Worm (Caenorhabditis elegans) whole organism, young adult: ENCODE data around the gene best-20.

Source experiments
- B0019.2 ChIP-seq: fragments of 200-800 bp; sonication (Bioruptor generic); conservative IDR thresholded peaks from 2 replicates; pipeline ENCODE4 v1.3.6; 2022; ENCODE audit warnings: missing genetic modification reagents, missing genetic modification characterization, missing compliant biosample characterization
- B0035.1 ChIP-seq: sonication (generic microtip); optimal IDR thresholded peaks from 2 replicates; lab custom pipeline; 2016; ENCODE audit warnings: missing genetic modification characterization, mild to moderate bottlenecking, missing compliant biosample characterization, missing genotype, missing genetic modification reagents
- C17E4.6 ChIP-seq: fragments of 200-800 bp; sonication (Bioruptor generic); IDR thresholded peaks from 2 replicates; pipeline ENCODE4 v1.3.6; 2022; ENCODE audit warnings: missing genetic modification reagents, missing genetic modification characterization, missing compliant biosample characterization
- D2030.7 ChIP-seq: fragments of 200-800 bp; sonication (Bioruptor generic); IDR thresholded peaks from 2 replicates; pipeline ENCODE4 v1.3.6; 2022; ENCODE audit warnings: missing genetic modification reagents, missing genetic modification characterization, missing compliant biosample characterization
- F10E7.11 ChIP-seq: sonication (generic microtip); optimal IDR thresholded peaks from 2 replicates; lab custom pipeline; 2017; ENCODE audit warnings: mild to moderate bottlenecking, missing genetic modification characterization, moderate library complexity, missing compliant biosample characterization
- F23B12.7 ChIP-seq: sonication (generic microtip); optimal IDR thresholded peaks from 2 replicates; lab custom pipeline; 2017; ENCODE audit warnings: missing genetic modification characterization, mild to moderate bottlenecking, missing compliant biosample characterization, antibody characterized with exemption, moderate library complexity; ENCODE audit not compliant: insufficient read depth
- F37B4.10 ChIP-seq: fragments of 200-800 bp; sonication (Bioruptor generic); IDR thresholded peaks from 2 replicates; pipeline ENCODE4 v1.3.6; 2022; ENCODE audit warnings: missing genetic modification characterization, missing compliant biosample characterization
- F39B2.1 ChIP-seq: fragments of 200-800 bp; sonication (Bioruptor generic); IDR thresholded peaks from 2 replicates; pipeline ENCODE4 v1.3.6; 2022; ENCODE audit warnings: missing genetic modification reagents, missing genetic modification characterization, missing compliant biosample characterization
- F52B5.7 ChIP-seq: sonication (generic microtip); optimal IDR thresholded peaks from 2 replicates; lab custom pipeline; 2016; ENCODE audit warnings: mild to moderate bottlenecking, missing genetic modification characterization, missing compliant biosample characterization
- F57A8.1 ChIP-seq: fragments of 200-800 bp; sonication (Bioruptor generic); optimal IDR thresholded peaks from 2 replicates; lab custom pipeline; 2018; ENCODE audit warnings: mild to moderate bottlenecking, missing genetic modification characterization, moderate library complexity, missing compliant biosample characterization
- K11D2.4 ChIP-seq: fragments of 200-800 bp; sonication (Bioruptor generic); IDR thresholded peaks from 2 replicates; pipeline ENCODE4 v1.3.6; 2022; ENCODE audit warnings: missing genetic modification reagents, missing genetic modification characterization, missing compliant biosample characterization
- K12H6.12 ChIP-seq: fragments of 200-800 bp; sonication (Bioruptor generic); optimal IDR thresholded peaks from 2 replicates; lab custom pipeline; 2018; ENCODE audit warnings: mild to moderate bottlenecking, missing genetic modification characterization, missing compliant biosample characterization
- Y53F4B.3 ChIP-seq: fragments of 200-800 bp; sonication (Bioruptor generic); IDR thresholded peaks from 2 replicates; pipeline ENCODE4 v1.3.6; 2022; ENCODE audit warnings: missing genetic modification reagents, missing genetic modification characterization, missing compliant biosample characterization
- Y56A3A.18 ChIP-seq: fragments of 200-800 bp; sonication (Bioruptor generic); IDR thresholded peaks from 2 replicates; pipeline ENCODE4 v1.3.6; 2022; ENCODE audit warnings: missing genetic modification reagents, missing genetic modification characterization, missing compliant biosample characterization
- Y95B8A.8 ChIP-seq: fragments of 200-800 bp; sonication (Bioruptor generic); IDR thresholded peaks from 2 replicates; pipeline ENCODE4 v1.3.6; 2022; ENCODE audit warnings: missing genetic modification reagents, missing genetic modification characterization, missing compliant biosample characterization
- aptf-2 ChIP-seq: fragments of 200-800 bp; sonication (Bioruptor generic); conservative IDR thresholded peaks from 2 replicates; pipeline ENCODE4 v1.3.6; 2022; ENCODE audit warnings: missing genetic modification reagents, missing genetic modification characterization, missing compliant biosample characterization
- atf-7 ChIP-seq: sonication (generic microtip); optimal IDR thresholded peaks from 2 replicates; lab custom pipeline; 2017; ENCODE audit warnings: mild to moderate bottlenecking, missing genetic modification characterization, missing compliant biosample characterization
- athp-1 ChIP-seq: sonication (generic microtip); optimal IDR thresholded peaks from 2 replicates; lab custom pipeline; 2017; ENCODE audit warnings: mild to moderate bottlenecking, missing genetic modification characterization, missing compliant biosample characterization
- attf-3 ChIP-seq: fragments of 200-800 bp; sonication (Bioruptor generic); conservative IDR thresholded peaks from 2 replicates; pipeline ENCODE4 v1.3.6; 2022; ENCODE audit warnings: missing genetic modification reagents, missing genetic modification characterization, missing compliant biosample characterization
- attf-6 ChIP-seq: fragments of 200-800 bp; sonication (Bioruptor generic); IDR thresholded peaks from 2 replicates; pipeline ENCODE4 v1.3.6; 2022; ENCODE audit warnings: missing genetic modification reagents, missing genetic modification characterization, missing compliant biosample characterization
- cebp-1 ChIP-seq, 2 experiments: fragments of 200-800 bp in 1 of 2; sonication (Bioruptor generic) in 1 of 2; sonication (generic microtip) in 1 of 2; IDR thresholded peaks in 1 of 2; optimal IDR thresholded peaks in 1 of 2; 2 replicates each; pipeline versions ENCODE4 v1.3.6 to Lab custom; 2017 to 2022; ENCODE audit warnings: missing compliant biosample characterization in 2 of 2, missing genetic modification characterization in 2 of 2, mild to moderate bottlenecking in 1 of 2, missing genetic modification reagents in 1 of 2, moderate library complexity in 1 of 2
- ceh-58 ChIP-seq: fragments of 200-800 bp; sonication (Bioruptor generic); IDR thresholded peaks from 2 replicates; pipeline ENCODE4 v1.3.6; 2022; ENCODE audit warnings: missing genetic modification characterization, missing compliant biosample characterization
- ceh-79 ChIP-seq: sonication (generic microtip); optimal IDR thresholded peaks from 2 replicates; lab custom pipeline; 2017; ENCODE audit warnings: mild to moderate bottlenecking, missing genetic modification characterization, missing compliant biosample characterization
- chd-7 ChIP-seq: sonication (generic microtip); optimal IDR thresholded peaks from 2 replicates; lab custom pipeline; 2016; ENCODE audit warnings: mild to moderate bottlenecking, missing genetic modification characterization, moderate library complexity, missing compliant biosample characterization
- dox-1 ChIP-seq: fragments of 200-800 bp; sonication (Bioruptor generic); IDR thresholded peaks from 2 replicates; pipeline ENCODE4 v1.3.6; 2022; ENCODE audit warnings: missing genetic modification reagents, missing genetic modification characterization, missing compliant biosample characterization
- dpff-1 ChIP-seq: sonication (generic microtip); optimal IDR thresholded peaks from 2 replicates; lab custom pipeline; 2017; ENCODE audit warnings: mild to moderate bottlenecking, missing genetic modification characterization, missing compliant biosample characterization
- ekl-4 ChIP-seq: fragments of 200-800 bp; sonication (Bioruptor generic); IDR thresholded peaks from 2 replicates; pipeline ENCODE4 v1.3.6; 2022; ENCODE audit warnings: missing genetic modification reagents, missing genetic modification characterization, missing compliant biosample characterization
- hlh-26 ChIP-seq: fragments of 200-800 bp; sonication (Bioruptor generic); conservative IDR thresholded peaks from 2 replicates; pipeline ENCODE4 v1.3.6; 2022; ENCODE audit warnings: missing genetic modification reagents, missing genetic modification characterization, missing compliant biosample characterization
- hmg-1.2 ChIP-seq: fragments of 200-800 bp; sonication (Bioruptor generic); IDR thresholded peaks from 2 replicates; pipeline ENCODE4 v1.3.6; 2022; ENCODE audit warnings: missing genetic modification reagents, missing genetic modification characterization, missing compliant biosample characterization
- let-526 ChIP-seq: fragments of 200-800 bp; sonication (Bioruptor generic); IDR thresholded peaks from 2 replicates; pipeline ENCODE4 v1.3.6; 2022; ENCODE audit warnings: missing genetic modification reagents, missing genetic modification characterization, missing compliant biosample characterization
- let-607 ChIP-seq, 2 experiments: fragments of 200-800 bp in 1 of 2; sonication (Bioruptor generic) in 1 of 2; sonication (generic microtip) in 1 of 2; optimal IDR thresholded peaks; 2 replicates each; lab custom pipeline; 2016 to 2018; ENCODE audit warnings: mild to moderate bottlenecking in 2 of 2, missing compliant biosample characterization in 2 of 2, missing genetic modification characterization in 2 of 2, moderate library complexity in 2 of 2, missing genotype in 1 of 2
- lin-26 ChIP-seq: fragments of 200-800 bp; sonication (Bioruptor generic); IDR thresholded peaks from 2 replicates; pipeline ENCODE4 v1.3.6; 2022; ENCODE audit warnings: missing genetic modification reagents, missing genetic modification characterization, missing compliant biosample characterization
- lin-40 ChIP-seq: sonication (generic microtip); optimal IDR thresholded peaks from 2 replicates; lab custom pipeline; 2016; ENCODE audit warnings: missing genetic modification characterization, mild to moderate bottlenecking, missing compliant biosample characterization, missing genotype, missing genetic modification reagents
- lin-54 ChIP-seq: fragments of 200-800 bp; sonication (Bioruptor generic); optimal IDR thresholded peaks from 2 replicates; lab custom pipeline; 2018; ENCODE audit warnings: mild to moderate bottlenecking, missing genetic modification characterization, missing compliant biosample characterization
- lir-1 ChIP-seq: fragments of 200-800 bp; sonication (Bioruptor generic); conservative IDR thresholded peaks from 2 replicates; pipeline ENCODE4 v1.3.6; 2022; ENCODE audit warnings: missing genetic modification reagents, missing genetic modification characterization, missing compliant biosample characterization
- madf-6 ChIP-seq: fragments of 200-800 bp; sonication (Bioruptor generic); IDR thresholded peaks from 2 replicates; pipeline ENCODE4 v1.3.6; 2022; ENCODE audit warnings: missing genetic modification reagents, missing genetic modification characterization, missing compliant biosample characterization
- mel-28 ChIP-seq: sonication (generic microtip); optimal IDR thresholded peaks from 2 replicates; lab custom pipeline; 2016; ENCODE audit warnings: borderline replicate concordance, mild to moderate bottlenecking, missing genetic modification characterization, missing compliant biosample characterization
- nhr-179 ChIP-seq: sonication (generic microtip); optimal IDR thresholded peaks from 2 replicates; lab custom pipeline; 2016; ENCODE audit warnings: mild to moderate bottlenecking, missing genetic modification characterization, missing compliant biosample characterization
- pha-4 ChIP-seq: fragments of 150-350 bp; sonication (generic microtip); optimal IDR thresholded peaks from 2 replicates; lab custom pipeline; 2014; ENCODE audit warnings: missing biosample characterization, missing genetic modification reagents, missing genetic modification characterization
- repo-1 ChIP-seq: sonication (generic microtip); optimal IDR thresholded peaks from 2 replicates; lab custom pipeline; 2017; ENCODE audit warnings: mild to moderate bottlenecking, missing genetic modification characterization, missing compliant biosample characterization
- rpc-1 ChIP-seq, 2 experiments: fragments of 150-350 bp in 1 of 2; sonication (generic microtip) in 1 of 2; optimal IDR thresholded peaks; 2 replicates each; lab custom pipeline; 2014 to 2018; ENCODE audit warnings: missing biosample characterization in 1 of 2, missing genetic modification characterization in 1 of 2, missing genetic modification reagents in 1 of 2, missing genotype in 1 of 2
- sea-2 ChIP-seq: fragments of 200-800 bp; sonication (Bioruptor generic); IDR thresholded peaks from 2 replicates; pipeline ENCODE4 v1.3.6; 2022; ENCODE audit warnings: missing genetic modification characterization, missing compliant biosample characterization
- snpc-1.3 ChIP-seq: sonication (generic microtip); optimal IDR thresholded peaks from 2 replicates; lab custom pipeline; 2017; ENCODE audit warnings: missing genetic modification characterization, mild to moderate bottlenecking, missing compliant biosample characterization, antibody characterized with exemption, moderate library complexity, missing genotype, missing genetic modification reagents; ENCODE audit not compliant: insufficient read depth
- zfh-2 ChIP-seq: fragments of 200-800 bp; sonication (Bioruptor generic); conservative IDR thresholded peaks from 2 replicates; pipeline ENCODE4 v1.3.6; 2022; ENCODE audit warnings: missing genetic modification reagents, missing genetic modification characterization, missing compliant biosample characterization
- ztf-22 ChIP-seq: fragments of 200-800 bp; sonication (Bioruptor generic); optimal IDR thresholded peaks from 2 replicates; lab custom pipeline; 2018; ENCODE audit warnings: mild to moderate bottlenecking, missing genetic modification characterization, moderate library complexity, missing compliant biosample characterization
- ztf-25 ChIP-seq: fragments of 200-800 bp; sonication (Bioruptor generic); IDR thresholded peaks from 2 replicates; pipeline ENCODE4 v1.3.6; 2022; ENCODE audit warnings: missing genetic modification reagents, missing genetic modification characterization, missing compliant biosample characterization
- ztf-6 ChIP-seq: fragments of 200-800 bp; sonication (Bioruptor generic); IDR thresholded peaks from 2 replicates; pipeline ENCODE4 v1.3.6; 2022; ENCODE audit warnings: missing genetic modification reagents, missing genetic modification characterization, missing compliant biosample characterization

Gene best-20

DNA sequence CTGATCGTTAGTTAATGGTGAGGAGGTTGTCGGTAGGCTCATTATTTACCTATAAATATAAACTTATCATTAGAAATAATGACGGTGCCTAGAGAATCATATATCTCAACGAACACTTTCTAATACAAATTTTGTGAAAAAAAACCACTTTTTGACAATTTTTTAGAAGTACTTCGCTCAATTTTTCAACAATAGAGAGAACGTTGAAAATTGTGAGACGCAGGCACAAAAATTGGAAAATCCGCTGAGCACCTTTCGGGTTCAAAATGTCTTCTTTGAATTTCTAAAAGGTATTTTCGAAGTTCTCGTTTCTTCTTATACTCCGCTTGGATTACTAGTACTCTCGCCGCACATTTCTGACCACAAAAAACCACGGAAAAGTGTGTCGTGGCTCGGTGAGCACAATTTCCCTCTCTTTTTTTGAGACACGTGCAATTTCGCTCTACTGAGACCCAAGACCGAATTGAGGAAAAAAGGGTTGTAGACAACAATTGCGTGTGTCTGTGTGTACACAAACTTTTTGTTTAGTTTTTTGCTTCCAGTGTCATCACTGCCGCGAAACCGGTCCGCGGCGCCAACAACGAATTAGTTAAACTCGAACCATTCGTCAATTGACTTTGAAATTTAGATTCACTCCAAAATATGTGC is 15.1 kb upstream of the best-20 start, which contains the start of gene nape-1:
nape-1 (minus strand) TSS at position 51 of the 648 bp plus-strand sequence.
- TF ChIP-seq Y56A3A.18 (no peak), pha-4 (tag; lab: Kevin White, UChicago) (peak; percentile 91), Y95B8A.8 (GFP tag; lab: Robert Waterston, UW) (no peak), attf-6 (GFP tag; lab: Robert Waterston, UW) (no peak), ztf-22 (GFP tag; lab: Kevin White, UChicago) (no peak), lin-26 (GFP tag; lab: Robert Waterston, UW) (0 out of 2 replicates have a peak, but pooled peaks have one; percentile 22), attf-3 (GFP tag; lab: Robert Waterston, UW) (no peak), atf-7 (tag; lab: Kevin White, UChicago) (no peak), zfh-2 (GFP tag; lab: Robert Waterston, UW) (no peak; the same call in 1 of the 2 replicates), athp-1 (no peak), cebp-1 (GFP tag; IDR thresholded peaks at IDR 0.05; lab: Robert Waterston, UW) (no peak), cebp-1 (tag; optimal IDR thresholded peaks at IDR 0.05; lab: Kevin White, UChicago) (peak; percentile 25), lir-1 (GFP tag; lab: Robert Waterston, UW) (no peak), F10E7.11 (no peak), mel-28 (tag; lab: Kevin White, UChicago) (no peak), madf-6 (no peak), F23B12.7 (tag; lab: Kevin White, UChicago) (no peak), hlh-26 (no peak), ceh-58 (GFP tag; lab: Robert Waterston, UW) (no peak), ztf-25 (GFP tag; lab: Robert Waterston, UW) (no peak), B0035.1 (tag; lab: Kevin White, UChicago) (no peak), sea-2 (no peak), F39B2.1 (GFP tag; lab: Robert Waterston, UW) (no peak), aptf-2 (GFP tag; lab: Robert Waterston, UW) (no peak), lin-54 (GFP tag; lab: Kevin White, UChicago) (no peak), F57A8.1 (no peak), snpc-1.3 (tag; lab: Kevin White, UChicago) (no peak), repo-1 (tag; lab: Kevin White, UChicago) (no peak), F52B5.7 (tag; lab: Kevin White, UChicago) (no peak), dox-1 (peak; percentile 32; the same call in 1 of the 2 replicates), ekl-4 (GFP tag; lab: Robert Waterston, UW) (no peak), K11D2.4 (GFP tag; lab: Robert Waterston, UW) (peak; percentile 51; the same call in 1 of the 2 replicates), C17E4.6 (GFP tag; lab: Robert Waterston, UW) (no peak), dpff-1 (tag; lab: Kevin White, UChicago) (no peak), lin-40 (tag; lab: Kevin White, UChicago) (peak; percentile 23), D2030.7 (GFP tag; lab: Robert Waterston, UW) (no peak), ztf-6 (GFP tag; lab: Robert Waterston, UW) (no peak), ceh-79 (tag; lab: Kevin White, UChicago) (no peak), rpc-1 (optimal IDR thresholded peaks at IDR 0.05; lab: Kevin White, UChicago) (no peak), rpc-1 (tag; optimal IDR thresholded peaks at IDR 0.05; lab: Kevin White, UChicago) (no peak), F37B4.10 (GFP tag; lab: Robert Waterston, UW) (no peak), nhr-179 (tag; lab: Kevin White, UChicago) (no peak), let-607 (tag; optimal IDR thresholded peaks at IDR 0.05; lab: Kevin White, UChicago) (peak; percentile 6 to 7), hmg-1.2 (no peak), Y53F4B.3 (no peak), K12H6.12 (tag; lab: Kevin White, UChicago) (peak; percentile 10), chd-7 (tag; lab: Kevin White, UChicago) (no peak), B0019.2 (GFP tag; lab: Robert Waterston, UW) (no peak), let-526 (GFP tag; lab: Robert Waterston, UW) (no peak)
